Fruit fly (Drosophila melanogaster) whole organism: ENCODE data around the gene caup.

ENCODE experiments used
- psq ChIP-seq: fragments of >200 bp; optimal IDR thresholded peaks from 2 replicates; lab custom pipeline; 2017
- usp ChIP-seq: fragments of >200 bp; optimal IDR thresholded peaks from 2 replicates; lab custom pipeline; 2017; ENCODE audit warnings: missing biosample characterization, missing genetic modification characterization, mixed read lengths

DNA sequence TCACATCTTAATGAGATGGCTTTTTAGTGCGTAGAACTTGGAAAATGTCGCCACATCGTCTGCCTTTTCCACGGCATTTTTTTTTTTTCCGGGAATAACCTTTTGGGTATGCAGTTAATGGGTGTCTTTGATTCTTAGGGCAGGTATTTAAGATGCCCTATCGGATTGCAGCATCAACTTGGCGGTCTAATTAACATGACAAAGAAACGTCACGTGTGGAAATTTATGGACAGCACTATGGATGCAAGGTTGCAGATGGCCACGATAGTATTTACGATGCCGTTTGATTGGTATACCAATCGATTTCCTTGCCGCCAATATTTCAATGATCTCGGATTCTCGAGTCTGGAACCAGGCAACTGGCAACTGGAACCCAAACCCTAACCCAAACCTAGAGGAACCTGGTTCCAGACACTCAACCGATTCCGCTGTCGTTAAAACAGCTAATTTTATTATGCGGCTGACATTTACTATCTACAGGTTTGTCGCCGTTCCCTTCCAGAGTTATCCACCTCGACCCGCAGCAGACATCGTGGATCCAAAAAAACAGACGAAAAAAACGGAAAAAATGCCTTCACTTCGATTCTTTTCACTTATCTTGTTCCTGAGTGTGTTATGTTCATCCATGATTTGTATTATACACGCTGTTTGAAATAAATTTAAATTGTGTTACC lies 8.1 kb upstream of the caup start:
- no peak for TF ChIP-seq usp (GFP tag; lab: Kevin White, UChicago)
- TF ChIP-seq psq (lab: Kevin White, UChicago): no peak
